Worm (Caenorhabditis elegans) whole organism, L4/young adult: ENCODE results near the gene ogdh-1.
A peak's percentile ranks its signal among the peaks of the same experiment; 100 is the strongest.

ENCODE experiments used
- W03F9.2 ChIP-seq: fragments of 150-350 bp; optimal IDR thresholded peaks from 2 replicates; lab custom pipeline; 2014; ENCODE audit warnings: missing biosample characterization, missing genetic modification characterization
- dao-5 ChIP-seq: sonication (generic microtip); optimal IDR thresholded peaks from 2 replicates; lab custom pipeline; 2016; ENCODE audit warnings: missing genotype, missing genetic modification characterization, moderate library complexity, missing compliant biosample characterization
- him-1 ChIP-seq: sonication (generic microtip); optimal IDR thresholded peaks from 2 replicates; lab custom pipeline; 2016; ENCODE audit warnings: missing genotype, missing genetic modification reagents, missing genetic modification characterization, missing compliant biosample characterization

DNA sequence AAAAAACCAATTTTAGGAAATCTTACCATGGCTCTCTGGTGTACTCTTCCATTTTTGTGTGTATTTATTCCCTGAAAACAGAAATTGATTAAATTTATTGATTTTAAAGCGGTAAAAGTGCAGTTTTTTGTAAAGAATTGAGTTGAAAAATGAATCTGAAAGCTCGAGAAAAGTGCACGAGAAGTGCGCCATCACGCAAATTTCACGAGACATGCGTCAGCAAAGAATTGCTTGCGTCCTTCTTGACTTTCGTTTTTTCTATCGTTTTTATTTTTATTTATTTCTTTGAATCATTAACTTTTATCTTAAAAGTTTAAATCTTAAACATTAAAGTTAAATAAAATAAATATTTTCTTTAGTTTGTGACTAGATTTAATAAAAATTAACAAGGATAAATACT lies 41.6 kb upstream of the ogdh-1 start, which contains the start of gene timm-17B.1:
- peak; percentile 10 for TF ChIP-seq him-1
- peak; percentile 96 for TF ChIP-seq W03F9.2
- no peak for TF ChIP-seq dao-5 (tag; lab: Kevin White, UChicago)
